Worm (Caenorhabditis elegans) whole organism, late embryonic: ENCODE measurements around the gene fbxa-184.

Experiments used
- ama-1 ChIP-seq: fragments of 150-350 bp; optimal IDR thresholded peaks from 2 replicates; lab custom pipeline; 2014
- dve-1 ChIP-seq: sonication (generic microtip); optimal IDR thresholded peaks from 2 replicates; lab custom pipeline; 2017; ENCODE audit warnings: antibody characterized with exemption, mild to moderate bottlenecking, missing genetic modification characterization, missing compliant biosample characterization
- elt-2 ChIP-seq: sonication (generic microtip); optimal IDR thresholded peaks from 2 replicates; lab custom pipeline; 2016; ENCODE audit warnings: missing genetic modification reagents, missing genetic modification characterization, missing compliant biosample characterization
- hlh-30 ChIP-seq: sonication (generic microtip); optimal IDR thresholded peaks from 2 replicates; lab custom pipeline; 2017; ENCODE audit warnings: antibody characterized with exemption, missing genetic modification characterization, missing compliant biosample characterization; ENCODE audit not compliant: insufficient read depth
- rnt-1 ChIP-seq: sonication (generic microtip); optimal IDR thresholded peaks from 2 replicates; lab custom pipeline; 2016; ENCODE audit warnings: missing genetic modification characterization, missing compliant biosample characterization
- unc-86 ChIP-seq: sonication (generic microtip); optimal IDR thresholded peaks from 2 replicates; lab custom pipeline; 2016; ENCODE audit warnings: missing genetic modification characterization, missing compliant biosample characterization

DNA sequence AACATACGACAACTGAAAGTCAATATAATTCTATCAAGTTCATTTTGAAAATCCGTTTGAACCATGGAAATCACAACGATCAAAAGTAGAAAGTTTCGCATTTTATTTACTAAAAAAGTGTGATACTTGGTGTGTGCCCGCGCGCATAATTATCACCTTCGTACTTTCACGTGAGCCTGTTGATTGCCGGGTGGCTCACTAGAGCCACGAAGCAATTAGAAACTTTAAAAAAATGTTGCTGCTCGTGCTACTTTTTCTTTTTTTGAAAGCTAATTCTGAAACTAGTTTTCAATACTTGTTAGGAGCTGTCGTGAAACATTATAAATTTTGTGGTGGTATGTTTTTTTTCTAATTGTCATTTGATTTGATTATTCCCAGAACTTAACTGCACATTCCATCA is 28.8 kb downstream of the fbxa-184 start, which contains the start of the genes irld-9 and irld-33:
- TF ChIP-seq ama-1 = no peak
- TF ChIP-seq rnt-1 = no peak
- no peak for TF ChIP-seq elt-2 (tag; lab: Kevin White, UChicago)
- TF ChIP-seq dve-1 (tag; lab: Kevin White, UChicago) = no peak
- TF ChIP-seq unc-86 (tag; lab: Kevin White, UChicago) = no peak
- no peak for TF ChIP-seq hlh-30
